Worm (Caenorhabditis elegans) whole organism, mixed stage, embryonic: ENCODE data around the gene R102.3.

Experiments
- bed-3 ChIP-seq: fragments of 200-800 bp; sonication (Bioruptor generic); optimal IDR thresholded peaks from 3 replicates; lab custom pipeline; 2018; ENCODE audit warnings: mild to moderate bottlenecking, missing genetic modification characterization, moderate library complexity, missing compliant biosample characterization
- ceh-43 ChIP-seq: fragments of 200-800 bp; sonication (Bioruptor generic); optimal IDR thresholded peaks from 2 replicates; lab custom pipeline; 2018; ENCODE audit warnings: mild to moderate bottlenecking, missing genetic modification characterization, moderate library complexity, missing compliant biosample characterization
- ces-1 ChIP-seq: fragments of 150-350 bp; optimal IDR thresholded peaks from 2 replicates; lab custom pipeline; 2014; ENCODE audit warnings: missing biosample characterization, missing genetic modification reagents, missing genetic modification characterization
- lin-32 ChIP-seq: fragments of 200-800 bp; sonication (Bioruptor generic); optimal IDR thresholded peaks from 2 replicates; lab custom pipeline; 2018; ENCODE audit warnings: mild to moderate bottlenecking, missing genetic modification characterization, missing compliant biosample characterization
- nhr-237 ChIP-seq: fragments of 150-350 bp; optimal IDR thresholded peaks from 2 replicates; lab custom pipeline; 2014; ENCODE audit warnings: missing biosample characterization, missing genetic modification characterization
- nhr-28 ChIP-seq: fragments of 150-350 bp; optimal IDR thresholded peaks from 2 replicates; lab custom pipeline; 2014; ENCODE audit warnings: missing biosample characterization, missing genetic modification characterization
- pha-4 ChIP-seq: fragments of 150-350 bp; optimal IDR thresholded peaks from 2 replicates; lab custom pipeline; 2018; ENCODE audit warnings: missing biosample characterization, missing genetic modification reagents, missing genetic modification characterization
- snpc-4 ChIP-seq: fragments of 150-350 bp; optimal IDR thresholded peaks from 2 replicates; lab custom pipeline; 2014; ENCODE audit warnings: missing biosample characterization, missing genetic modification characterization

- TF ChIP-seq ceh-43 (GFP tag; lab: Kevin White, UChicago) (no peak), pha-4 (no peak), ces-1 (no peak), lin-32 (GFP tag; lab: Kevin White, UChicago) (no peak), snpc-4 (no peak), nhr-28 (no peak), bed-3 (GFP tag; lab: Kevin White, UChicago) (no peak), nhr-237 (tag; lab: Kevin White, UChicago) (no peak)
Measured at ce11 chrIV:10699660-10700059, 10.3 kb downstream of the R102.3 start, which contains the start of gene R102.11.
